Worm (Caenorhabditis elegans): ENCODE measurements around the gene mop-25.1.

DNA sequence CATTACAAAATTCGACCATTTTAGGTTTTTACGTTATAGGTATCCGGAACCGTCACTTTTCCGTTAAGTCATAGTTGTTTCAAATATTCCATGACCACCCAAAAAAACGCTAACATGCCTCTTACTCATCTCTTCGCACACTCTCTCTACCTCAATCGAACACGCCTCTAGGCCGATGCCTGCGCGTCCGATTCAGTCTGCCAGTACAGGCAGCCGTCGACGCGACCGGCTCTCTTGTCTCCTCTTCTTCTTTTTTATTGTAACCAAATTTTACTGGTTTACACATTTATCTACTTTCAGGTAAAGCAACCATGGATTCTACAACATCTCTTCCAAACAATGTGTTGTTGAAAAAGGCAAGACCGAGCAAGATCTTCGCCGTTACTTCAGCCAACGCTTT is at the start of gene mop-25.1:
- TF ChIP-seq ztf-29 (GFP tag; IDR thresholded peaks at IDR 0.05) (no peak), med-1 (GFP tag; optimal IDR thresholded peaks at IDR 0.05; ENCODE audit: insufficient read depth) (no peak), ztf-23 (GFP tag; IDR thresholded peaks at IDR 0.05) (no peak), T22C8.4 (GFP tag; IDR thresholded peaks at IDR 0.05) (no peak), klf-2 (GFP tag; conservative IDR thresholded peaks at IDR 0.05) (no peak), cog-1 (tag; optimal IDR thresholded peaks at IDR 0.05) (no peak), flt-1 (GFP tag; IDR thresholded peaks at IDR 0.05) (no peak), ref-1 (GFP tag; conservative IDR thresholded peaks at IDR 0.05) (no peak), tab-1 (GFP tag; IDR thresholded peaks at IDR 0.05) (no peak)
